Worm (Caenorhabditis elegans) whole organism, L2 larva: Measurements from ENCODE around the gene F49C12.15.
"Not testable (repeated sequence)": the region's sequence is repeated elsewhere in the genome, so short reads cannot be mapped to it uniquely, and the experiment has no call there.

ENCODE experiments used
- R02D3.7 ChIP-seq: fragments of 150-350 bp; optimal IDR thresholded peaks from 2 replicates; lab custom pipeline; 2014; ENCODE audit warnings: missing biosample characterization, missing genetic modification characterization
- Y55F3AM.14 ChIP-seq: fragments of 200-800 bp; sonication (Bioruptor generic); optimal IDR thresholded peaks from 2 replicates; lab custom pipeline; 2018; ENCODE audit warnings: mild to moderate bottlenecking, missing genetic modification characterization, missing compliant biosample characterization
- ZK546.5 ChIP-seq: sonication (generic microtip); optimal IDR thresholded peaks from 2 replicates; lab custom pipeline; 2017; ENCODE audit warnings: missing biosample characterization, missing genetic modification characterization
- alr-1 ChIP-seq: fragments of 150-350 bp; optimal IDR thresholded peaks from 2 replicates; lab custom pipeline; 2014; ENCODE audit warnings: missing biosample characterization, missing genetic modification characterization
- ama-1 ChIP-seq: fragments of 150-350 bp; optimal IDR thresholded peaks from 2 replicates; lab custom pipeline; 2018; ENCODE audit warnings: inconsistent platforms
- ceh-16 ChIP-seq: fragments of 150-350 bp; optimal IDR thresholded peaks from 2 replicates; lab custom pipeline; 2014; ENCODE audit warnings: missing biosample characterization, missing genetic modification characterization
- ceh-82 ChIP-seq: fragments of 150-350 bp; optimal IDR thresholded peaks from 2 replicates; lab custom pipeline; 2014; ENCODE audit warnings: missing biosample characterization, missing genetic modification characterization
- crh-2 ChIP-seq: sonication (generic microtip); optimal IDR thresholded peaks from 2 replicates; lab custom pipeline; 2017; ENCODE audit warnings: missing biosample characterization, missing genetic modification characterization
- egl-27 ChIP-seq: sonication (generic microtip); optimal IDR thresholded peaks from 3 replicates; lab custom pipeline; 2017; ENCODE audit warnings: missing biosample characterization, missing genetic modification reagents, missing genetic modification characterization
- elt-1 ChIP-seq: fragments of 150-350 bp; optimal IDR thresholded peaks from 2 replicates; lab custom pipeline; 2014; ENCODE audit warnings: missing biosample characterization, missing genetic modification characterization
- gmeb-1 ChIP-seq: fragments of 150-350 bp; optimal IDR thresholded peaks from 2 replicates; lab custom pipeline; 2014; ENCODE audit warnings: missing biosample characterization, missing genetic modification characterization
- lin-13 ChIP-seq: fragments of 150-350 bp; optimal IDR thresholded peaks from 2 replicates; lab custom pipeline; 2014; ENCODE audit warnings: missing biosample characterization, missing genetic modification reagents, missing genetic modification characterization
- lin-39 ChIP-seq: fragments of 150-350 bp; optimal IDR thresholded peaks from 2 replicates; lab custom pipeline; 2014; ENCODE audit warnings: missing biosample characterization, missing genetic modification reagents, missing genetic modification characterization
- lsy-2 ChIP-seq, 2 experiments: fragments of 150-350 bp in 1 of 2; sonication (generic microtip) in 1 of 2; optimal IDR thresholded peaks; 2 replicates each; lab custom pipeline; 2014 to 2017; ENCODE audit warnings: missing biosample characterization in 2 of 2, missing genetic modification characterization in 2 of 2
- mbf-1 ChIP-seq: sonication (generic microtip); optimal IDR thresholded peaks from 2 replicates; lab custom pipeline; 2017; ENCODE audit warnings: missing biosample characterization, missing genetic modification characterization
- nhr-10 ChIP-seq: sonication (generic microtip); optimal IDR thresholded peaks from 2 replicates; lab custom pipeline; 2017; ENCODE audit warnings: missing biosample characterization, missing genetic modification characterization
- nhr-11 ChIP-seq: fragments of 150-350 bp; optimal IDR thresholded peaks from 2 replicates; lab custom pipeline; 2014; ENCODE audit warnings: missing biosample characterization, missing genetic modification characterization
- nhr-12 ChIP-seq: fragments of 150-350 bp; optimal IDR thresholded peaks from 2 replicates; lab custom pipeline; 2014; ENCODE audit warnings: missing biosample characterization, missing genetic modification characterization
- nhr-129 ChIP-seq: fragments of 150-350 bp; optimal IDR thresholded peaks from 2 replicates; lab custom pipeline; 2014; ENCODE audit warnings: missing biosample characterization, missing genetic modification characterization
- nhr-23 ChIP-seq: fragments of 150-350 bp; optimal IDR thresholded peaks from 2 replicates; lab custom pipeline; 2014; ENCODE audit warnings: missing biosample characterization, missing genetic modification reagents, missing genetic modification characterization
- nhr-237 ChIP-seq: fragments of 150-350 bp; optimal IDR thresholded peaks from 2 replicates; lab custom pipeline; 2014; ENCODE audit warnings: missing biosample characterization, missing genetic modification characterization
- nhr-25 ChIP-seq: fragments of 150-350 bp; sonication (generic microtip); optimal IDR thresholded peaks from 3 replicates; lab custom pipeline; 2014; ENCODE audit warnings: missing biosample characterization, missing genetic modification characterization
- nhr-6 ChIP-seq: fragments of 150-350 bp; optimal IDR thresholded peaks from 2 replicates; lab custom pipeline; 2014; ENCODE audit warnings: missing biosample characterization, missing genetic modification characterization
- nhr-77 ChIP-seq: fragments of 150-350 bp; optimal IDR thresholded peaks from 2 replicates; lab custom pipeline; 2014; ENCODE audit warnings: missing biosample characterization, missing genetic modification characterization
- peb-1 ChIP-seq: fragments of 150-350 bp; optimal IDR thresholded peaks from 2 replicates; lab custom pipeline; 2014; ENCODE audit warnings: missing biosample characterization, missing genetic modification characterization
- skn-1 ChIP-seq: sonication (generic microtip); optimal IDR thresholded peaks from 2 replicates; lab custom pipeline; 2017; ENCODE audit warnings: missing biosample characterization, missing genetic modification characterization
- sma-3 ChIP-seq: sonication (generic microtip); optimal IDR thresholded peaks from 2 replicates; lab custom pipeline; 2016; ENCODE audit warnings: missing genetic modification reagents, missing genetic modification characterization, missing compliant biosample characterization
- sma-9 ChIP-seq, 2 experiments: fragments of 150-350 bp in 1 of 2; sonication (generic microtip) in 1 of 2; optimal IDR thresholded peaks; 2 replicates each; lab custom pipeline; 2014 to 2016; ENCODE audit warnings: missing genetic modification characterization in 2 of 2, mild to moderate bottlenecking in 1 of 2, missing biosample characterization in 1 of 2, missing compliant biosample characterization in 1 of 2, missing genetic modification reagents in 1 of 2, moderate library complexity in 1 of 2
- unc-62 ChIP-seq: fragments of 150-350 bp; optimal IDR thresholded peaks from 2 replicates; lab custom pipeline; 2014; ENCODE audit warnings: missing biosample characterization, missing genetic modification reagents, missing genetic modification characterization
- zag-1 ChIP-seq: fragments of 150-350 bp; optimal IDR thresholded peaks from 2 replicates; lab custom pipeline; 2014; ENCODE audit warnings: missing biosample characterization, missing genetic modification characterization
- ztf-11 ChIP-seq: sonication (generic microtip); optimal IDR thresholded peaks from 2 replicates; lab custom pipeline; 2017; ENCODE audit warnings: missing biosample characterization, missing genetic modification characterization

Gene F49C12.15

ce11 chrIV:9323989-9324506 is at the start of gene F49C12.15, which contains the start of gene nspg-11:
Gene F49C12.15 (plus strand): TSS chrIV:9324456.
Gene nspg-11 (minus strand): TSS chrIV:9324089.
- no peak for TF ChIP-seq mbf-1 (tag; lab: Kevin White, UChicago)
- no peak for TF ChIP-seq ZK546.5
- TF ChIP-seq nhr-77 (tag; lab: Kevin White, UChicago), result no peak

ce11 chrIV:9286305-9286704 is 38.0 kb upstream of the F49C12.15 start, which contains the start of gene nhr-267:
Gene nhr-267 (minus strand): TSS chrIV:9286405.
- TF ChIP-seq crh-2, nhr-6, nhr-237 (tag; lab: Kevin White, UChicago): not testable (repeated sequence)
- TF ChIP-seq, all 48 proteins: peak for 0; not testable (repeated sequence) for 48

ce11 chrIV:9289635-9290034 is 34.6 kb upstream of the F49C12.15 start:
- TF ChIP-seq elt-1 (tag; lab: Kevin White, UChicago) (peak; percentile 73), ceh-82 (tag; lab: Kevin White, UChicago) (no peak), lin-39 (tag; lab: Kevin White, UChicago) (no peak)

ce11 chrIV:9293825-9294224 is 30.4 kb upstream of the F49C12.15 start, which contains the start of gene nhr-264:
Gene nhr-264 (minus strand): TSS chrIV:9293925.
- TF ChIP-seq sma-9 (GFP tag; optimal IDR thresholded peaks at IDR 0.05; lab: Kevin White, UChicago); sma-9 (tag; optimal IDR thresholded peaks at IDR 0.05; lab: Kevin White, UChicago); nhr-11 (tag; lab: Kevin White, UChicago); nhr-23 (tag; lab: Kevin White, UChicago): not testable (repeated sequence)

ce11 chrIV:9296285-9296684 is 28.0 kb upstream of the F49C12.15 start, which contains the start of gene F49C12.1:
Gene F49C12.1 (minus strand): TSS chrIV:9296354.
- TF ChIP-seq nhr-129 (tag; lab: Kevin White, UChicago), result no peak
- no peak for TF ChIP-seq egl-27 (tag; lab: Kevin White, UChicago)
- no peak for TF ChIP-seq zag-1 (tag; lab: Kevin White, UChicago)
- no peak for TF ChIP-seq R02D3.7 (tag; lab: Kevin White, UChicago)
- TF ChIP-seq nhr-23 (tag; lab: Kevin White, UChicago), result no peak
- TF ChIP-seq mbf-1 (tag; lab: Kevin White, UChicago), result no peak
- TF ChIP-seq nhr-12 (tag; lab: Kevin White, UChicago), result no peak
- TF ChIP-seq sma-3 (GFP tag; lab: Kevin White, UChicago), result no peak
- no peak for TF ChIP-seq nhr-10 (tag; lab: Kevin White, UChicago)
- no peak for TF ChIP-seq ceh-16 (tag; lab: Kevin White, UChicago)
- no peak for TF ChIP-seq nhr-237 (tag; lab: Kevin White, UChicago)
- no peak for TF ChIP-seq alr-1
- no peak for TF ChIP-seq crh-2 (tag; lab: Kevin White, UChicago)
- no peak for TF ChIP-seq ZK546.5
- no peak for TF ChIP-seq nhr-25 (tag; lab: Kevin White, UChicago)
- TF ChIP-seq unc-62, result no peak
- no peak for TF ChIP-seq skn-1
- TF ChIP-seq nhr-11 (tag; lab: Kevin White, UChicago), result no peak
- no peak for TF ChIP-seq lin-13 (GFP tag; lab: Kevin White, UChicago)
- TF ChIP-seq ztf-11 (tag; lab: Kevin White, UChicago), result no peak

- TF ChIP-seq elt-1 (tag; lab: Kevin White, UChicago) (no peak), nhr-12 (tag; lab: Kevin White, UChicago) (no peak), gmeb-1 (tag; lab: Kevin White, UChicago) (no peak), Y55F3AM.14 (no peak), lsy-2 (tag; optimal IDR thresholded peaks at IDR 0.05; lab: Kevin White, UChicago) (no peak), ama-1 (lab: Kevin White, UChicago) (no peak), skn-1 (no peak), peb-1 (no peak)
These were observed 25.1 kb upstream of the F49C12.15 start, which contains the start of gene F49C12.2 for ce11 chrIV:9299145-9299544. Gene F49C12.2 (minus strand): TSS chrIV:9299245.
